Worm (Caenorhabditis elegans): ENCODE measurements around the gene fipr-12.

DNA sequence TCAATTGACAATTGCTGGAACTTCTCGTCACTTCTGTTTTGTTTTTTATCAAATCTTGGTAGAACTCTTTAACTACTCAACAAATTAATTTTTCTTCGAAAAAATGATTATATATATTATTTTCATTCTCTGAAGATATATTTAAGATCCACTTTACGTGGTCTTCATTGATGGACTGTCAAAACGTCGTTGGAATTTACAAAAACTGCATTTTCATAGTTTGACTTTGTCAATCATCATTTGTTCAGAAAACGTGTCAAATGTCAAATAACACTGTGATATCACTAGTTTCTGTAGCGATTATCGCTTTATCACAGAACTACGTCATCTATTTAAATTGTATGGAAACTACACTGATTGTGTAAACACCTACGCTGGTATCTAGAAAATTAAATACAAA, 18.8 kb upstream of the fipr-12 start:
- no peak for TF ChIP-seq egl-27 (tag; optimal IDR thresholded peaks at IDR 0.05)
- TF ChIP-seq isw-1 (GFP tag; IDR thresholded peaks at IDR 0.05): no peak
- TF ChIP-seq ces-1 (GFP tag; optimal IDR thresholded peaks at IDR 0.05): no peak
- TF ChIP-seq lsy-2 (tag; optimal IDR thresholded peaks at IDR 0.05): no peak

Data from whole organism, L1 larva.